Worm (Caenorhabditis elegans) whole organism, mixed stage, embryonic: Measurements from ENCODE around the gene ech-3.

ENCODE experiments used
- ceh-83 ChIP-seq: fragments of 200-800 bp; sonication (Bioruptor generic); optimal IDR thresholded peaks from 2 replicates; lab custom pipeline; 2018; ENCODE audit warnings: mild to moderate bottlenecking, missing genetic modification characterization, missing compliant biosample characterization
- nhr-12 ChIP-seq: fragments of 150-350 bp; optimal IDR thresholded peaks from 2 replicates; lab custom pipeline; 2014; ENCODE audit warnings: missing biosample characterization, missing genetic modification characterization
- nhr-237 ChIP-seq: fragments of 150-350 bp; optimal IDR thresholded peaks from 2 replicates; lab custom pipeline; 2014; ENCODE audit warnings: missing biosample characterization, missing genetic modification characterization
- pha-4 ChIP-seq: fragments of 150-350 bp; optimal IDR thresholded peaks from 2 replicates; lab custom pipeline; 2018; ENCODE audit warnings: missing biosample characterization, missing genetic modification reagents, missing genetic modification characterization
- unc-39 ChIP-seq: fragments of 150-350 bp; optimal IDR thresholded peaks from 2 replicates; lab custom pipeline; 2014; ENCODE audit warnings: missing biosample characterization, missing genetic modification characterization

ce11 chrV:8010103-8010502 is 11.9 kb upstream of the ech-3 start, which contains the start of gene Y97E10AR.4:
- no peak for TF ChIP-seq ceh-83 (GFP tag; lab: Kevin White, UChicago)
- no peak for TF ChIP-seq nhr-237 (tag; lab: Kevin White, UChicago)
- TF ChIP-seq nhr-12 (tag; lab: Kevin White, UChicago) = no peak
- no peak for TF ChIP-seq pha-4
- no peak for TF ChIP-seq unc-39 (tag; lab: Kevin White, UChicago)
